Fruit fly (Drosophila melanogaster) whole organism: ENCODE results near the gene Acp32CD.
A peak's percentile ranks its signal among the peaks of the same experiment; 100 is the strongest.

ENCODE experiments used
- CG8478 ChIP-seq: fragments of >200 bp; optimal IDR thresholded peaks from 2 replicates; lab custom pipeline; 2018; ENCODE audit warnings: inconsistent platforms
- Dll ChIP-seq: fragments of >200 bp; optimal IDR thresholded peaks from 2 replicates; lab custom pipeline; 2017
- EcR ChIP-seq, 2 experiments: fragments of >200 bp; optimal IDR thresholded peaks; 2 replicates each; lab custom pipeline; 2017; ENCODE audit warnings: missing biosample characterization in 2 of 2, missing genetic modification characterization in 2 of 2, missing genetic modification reagents in 2 of 2
- pan ChIP-seq: fragments of >200 bp; optimal IDR thresholded peaks from 2 replicates; lab custom pipeline; 2017
- psq ChIP-seq: fragments of >200 bp; optimal IDR thresholded peaks from 2 replicates; lab custom pipeline; 2017
- usp ChIP-seq: fragments of >200 bp; optimal IDR thresholded peaks from 2 replicates; lab custom pipeline; 2017; ENCODE audit warnings: missing biosample characterization, missing genetic modification characterization, mixed read lengths

The Acp32CD gene

dm6 chr2L:11058111-11058665 lies 42.8 kb downstream of the Acp32CD start:
- TF ChIP-seq CG8478 (lab: Kevin White, UChicago) (no peak), Dll (no peak), EcR (GFP tag; optimal IDR thresholded peaks at IDR 0.05; lab: Kevin White, UChicago) (no peak)

DNA sequence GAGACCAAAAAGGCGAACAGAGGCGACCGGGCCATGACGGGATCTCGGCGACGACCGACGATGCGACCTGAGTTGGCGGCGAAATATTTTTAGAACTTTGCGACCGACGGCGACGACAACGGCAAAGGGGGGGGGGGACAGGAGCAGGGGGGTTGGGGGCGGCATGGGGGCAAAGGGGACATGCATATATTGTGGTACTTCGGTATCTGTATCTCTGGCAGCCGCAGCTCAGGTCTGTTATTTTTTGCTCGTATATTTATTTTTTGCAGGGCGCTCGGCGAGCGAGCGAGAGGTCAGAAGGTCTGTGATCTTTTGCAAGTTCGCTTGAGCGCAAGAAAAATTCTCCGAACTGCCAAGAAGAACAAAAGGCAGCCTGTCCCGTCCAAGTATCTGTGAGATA lies 43.8 kb downstream of the Acp32CD start:
- no peak for TF ChIP-seq pan
- TF ChIP-seq Dll: no peak
- TF ChIP-seq psq: no peak
- TF ChIP-seq usp: no peak
- no peak for TF ChIP-seq CG8478 (lab: Kevin White, UChicago)
- no peak for TF ChIP-seq EcR (GFP tag; optimal IDR thresholded peaks at IDR 0.05; lab: Kevin White, UChicago)

- TF ChIP-seq usp (no peak), Dll (no peak), EcR (GFP tag; optimal IDR thresholded peaks at IDR 0.05; lab: Kevin White, UChicago) (no peak), pan (no peak), psq (no peak), CG8478 (lab: Kevin White, UChicago) (no peak)
These were observed 45.7 kb downstream of the Acp32CD start for dm6 chr2L:11061155-11061554.

- TF ChIP-seq CG8478 (lab: Kevin White, UChicago) (no peak), pan (peak; percentile 42)
These were observed 49.9 kb downstream of the Acp32CD start for dm6 chr2L:11065106-11065878.
